Worm (Caenorhabditis elegans): ENCODE results near the gene M03E7.3.
A peak's percentile ranks its signal among the peaks of the same experiment; 100 is the strongest.

DNA sequence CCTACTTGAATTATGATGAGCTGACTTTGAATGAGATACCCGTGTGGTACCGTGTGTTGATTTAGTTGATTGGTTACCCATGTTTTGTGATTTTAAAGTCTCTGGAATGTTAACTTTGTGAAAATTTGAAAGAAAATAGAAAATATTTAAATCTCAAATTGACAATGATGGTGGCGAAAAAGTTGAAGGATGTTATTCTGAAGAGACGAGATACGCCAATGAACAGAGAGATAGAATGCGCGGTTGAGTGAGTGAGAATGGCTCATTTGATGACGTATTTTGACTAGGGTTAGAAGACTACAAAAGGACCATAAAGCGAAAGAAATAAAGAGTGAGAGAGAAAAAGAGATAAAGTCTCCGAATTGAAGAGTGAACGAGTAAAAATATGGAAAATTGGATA is 44.4 kb upstream of the M03E7.3 start, which contains the start of gene glb-6:
- TF ChIP-seq snpc-4 (tag; optimal IDR thresholded peaks at IDR 0.05), result no peak
- no peak for TF ChIP-seq hif-1 (tag; optimal IDR thresholded peaks at IDR 0.05)
- no peak for TF ChIP-seq gei-8 (GFP tag; optimal IDR thresholded peaks at IDR 0.05)
- no peak for TF ChIP-seq ctbp-1 (GFP tag; IDR thresholded peaks at IDR 0.05)
- TF ChIP-seq nhr-237 (tag; optimal IDR thresholded peaks at IDR 0.05), result no peak
- no peak for TF ChIP-seq nhr-41 (GFP tag; IDR thresholded peaks at IDR 0.05)
- TF ChIP-seq nhr-11 (tag; optimal IDR thresholded peaks at IDR 0.05), result no peak
- no peak for TF ChIP-seq ZK546.5 (tag; optimal IDR thresholded peaks at IDR 0.05)
- no peak for TF ChIP-seq egl-43 (GFP tag; IDR thresholded peaks at IDR 0.05)
- TF ChIP-seq dmd-8 (GFP tag; IDR thresholded peaks at IDR 0.05), result no peak
- TF ChIP-seq php-3 (GFP tag; IDR thresholded peaks at IDR 0.05), result no peak
- TF ChIP-seq fkh-10 (GFP tag; optimal IDR thresholded peaks at IDR 0.05), result peak; percentile 63
- no peak for TF ChIP-seq dmd-6 (GFP tag; IDR thresholded peaks at IDR 0.05)
- no peak for TF ChIP-seq duxl-1 (tag; optimal IDR thresholded peaks at IDR 0.05; ENCODE audit: poor library complexity)
